Worm (Caenorhabditis elegans): Measurements from ENCODE around the gene rab-14.
A peak's percentile ranks its signal among the peaks of the same experiment; 100 is the strongest.

rab-14 gene

ce11 chrX:15576942-15577341, 29.5 kb downstream of the rab-14 start, which contains the start of gene K09A9.6:
K09A9.6 (plus strand) TSS chrX:15577242.
- TF ChIP-seq R02D3.7 (tag; optimal IDR thresholded peaks at IDR 0.05) (no peak), elt-1 (tag; optimal IDR thresholded peaks at IDR 0.05) (no peak)

ce11 chrX:15575460-15575859, 31.0 kb downstream of the rab-14 start:
- peak; percentile 9 for TF ChIP-seq egl-5 (tag; optimal IDR thresholded peaks at IDR 0.05)
- no peak for TF ChIP-seq hmg-11 (tag; optimal IDR thresholded peaks at IDR 0.05)
- TF ChIP-seq nfya-1 (tag; optimal IDR thresholded peaks at IDR 0.05; ENCODE audit: insufficient read depth) = peak; percentile 23
- no peak for TF ChIP-seq fkh-10 (GFP tag; optimal IDR thresholded peaks at IDR 0.05)
- no peak for TF ChIP-seq R02D3.7 (tag; optimal IDR thresholded peaks at IDR 0.05)
- no peak for TF ChIP-seq ceh-82 (tag; optimal IDR thresholded peaks at IDR 0.05)
- TF ChIP-seq nhr-11 (tag; optimal IDR thresholded peaks at IDR 0.05) = no peak
- no peak for TF ChIP-seq lin-15B (tag; optimal IDR thresholded peaks at IDR 0.05)
- no peak for TF ChIP-seq ama-1 (optimal IDR thresholded peaks at IDR 0.05)
- no peak for TF ChIP-seq fos-1 (tag; optimal IDR thresholded peaks at IDR 0.05)
- TF ChIP-seq sea-2 (GFP tag; optimal IDR thresholded peaks at IDR 0.05) = no peak

ce11 chrX:15572021-15572420, 34.4 kb downstream of the rab-14 start:
- TF ChIP-seq ztf-11 (tag; optimal IDR thresholded peaks at IDR 0.05) (no peak), jun-1 (tag; optimal IDR thresholded peaks at IDR 0.05) (no peak), egl-5 (tag; optimal IDR thresholded peaks at IDR 0.05) (no peak), aly-2 (tag; optimal IDR thresholded peaks at IDR 0.05) (no peak), fkh-10 (GFP tag; optimal IDR thresholded peaks at IDR 0.05) (no peak), mdl-1 (tag; optimal IDR thresholded peaks at IDR 0.05) (no peak), nhr-12 (tag; optimal IDR thresholded peaks at IDR 0.05) (no peak), fos-1 (tag; optimal IDR thresholded peaks at IDR 0.05) (no peak), elt-2 (tag; optimal IDR thresholded peaks at IDR 0.05) (no peak), nhr-28 (tag; optimal IDR thresholded peaks at IDR 0.05) (no peak), ceh-9 (tag; optimal IDR thresholded peaks at IDR 0.05) (no peak), egl-27 (tag; optimal IDR thresholded peaks at IDR 0.05) (no peak)

ce11 chrX:15569633-15570032, 36.8 kb downstream of the rab-14 start:
- no peak for TF ChIP-seq nfya-1 (tag; optimal IDR thresholded peaks at IDR 0.05; ENCODE audit: insufficient read depth)
- TF ChIP-seq nhr-76 (tag; optimal IDR thresholded peaks at IDR 0.05) = no peak

ce11 chrX:15567986-15568940, 38.2 kb downstream of the rab-14 start, which contains the start of gene dyn-1:
dyn-1 (plus strand) TSS chrX:15568890.
- TF ChIP-seq unc-39 (tag; optimal IDR thresholded peaks at IDR 0.05) (no peak), sea-2 (GFP tag; optimal IDR thresholded peaks at IDR 0.05) (no peak), elt-2 (tag; optimal IDR thresholded peaks at IDR 0.05) (peak; percentile 52), nhr-11 (tag; optimal IDR thresholded peaks at IDR 0.05) (no peak), ztf-4 (tag; optimal IDR thresholded peaks at IDR 0.05) (no peak), aly-2 (tag; optimal IDR thresholded peaks at IDR 0.05) (no peak), hmg-11 (tag; optimal IDR thresholded peaks at IDR 0.05) (peak; percentile 48), unc-62 (GFP tag; optimal IDR thresholded peaks at IDR 0.05) (no peak), nhr-77 (tag; optimal IDR thresholded peaks at IDR 0.05) (no peak), pqm-1 (tag; optimal IDR thresholded peaks at IDR 0.05) (peak; percentile 3), fos-1 (tag; optimal IDR thresholded peaks at IDR 0.05) (peak; percentile 49), ceh-82 (tag; optimal IDR thresholded peaks at IDR 0.05) (no peak), ceh-28 (tag; optimal IDR thresholded peaks at IDR 0.05) (peak; percentile 9), snpc-4 (tag; optimal IDR thresholded peaks at IDR 0.05) (peak; percentile 80), ama-1 (optimal IDR thresholded peaks at IDR 0.05) (no peak), nfya-1 (tag; optimal IDR thresholded peaks at IDR 0.05; ENCODE audit: insufficient read depth) (peak; percentile 66), mml-1 (tag; optimal IDR thresholded peaks at IDR 0.05) (no peak), ceh-9 (tag; optimal IDR thresholded peaks at IDR 0.05) (no peak), skn-1 (tag; optimal IDR thresholded peaks at IDR 0.05) (no peak), fkh-2 (tag; optimal IDR thresholded peaks at IDR 0.05) (no peak), pha-4 (tag; optimal IDR thresholded peaks at IDR 0.05) (peak; percentile 62), nhr-237 (tag; optimal IDR thresholded peaks at IDR 0.05) (no peak), jun-1 (tag; optimal IDR thresholded peaks at IDR 0.05) (peak; percentile 29), tbx-2 (tag; optimal IDR thresholded peaks at IDR 0.05) (peak; percentile 22), eor-1 (tag; optimal IDR thresholded peaks at IDR 0.05) (no peak), nhr-28 (tag; optimal IDR thresholded peaks at IDR 0.05) (no peak), lin-39 (tag; optimal IDR thresholded peaks at IDR 0.05) (peak; percentile 21), fkh-10 (GFP tag; optimal IDR thresholded peaks at IDR 0.05) (no peak), R02D3.7 (tag; optimal IDR thresholded peaks at IDR 0.05) (peak; percentile 8), elt-1 (tag; optimal IDR thresholded peaks at IDR 0.05) (no peak), nhr-25 (tag; optimal IDR thresholded peaks at IDR 0.05) (peak; percentile 88), daf-12 (tag; optimal IDR thresholded peaks at IDR 0.05) (no peak), nhr-12 (tag; optimal IDR thresholded peaks at IDR 0.05) (no peak), lin-15B (tag; optimal IDR thresholded peaks at IDR 0.05) (peak; percentile 39), mdl-1 (tag; optimal IDR thresholded peaks at IDR 0.05) (no peak), nhr-43 (tag; optimal IDR thresholded peaks at IDR 0.05; ENCODE audit: poor library complexity, severe bottlenecking) (peak; percentile 65)
